Fruit fly (Drosophila melanogaster): ENCODE measurements around the gene CG10077.

DNA sequence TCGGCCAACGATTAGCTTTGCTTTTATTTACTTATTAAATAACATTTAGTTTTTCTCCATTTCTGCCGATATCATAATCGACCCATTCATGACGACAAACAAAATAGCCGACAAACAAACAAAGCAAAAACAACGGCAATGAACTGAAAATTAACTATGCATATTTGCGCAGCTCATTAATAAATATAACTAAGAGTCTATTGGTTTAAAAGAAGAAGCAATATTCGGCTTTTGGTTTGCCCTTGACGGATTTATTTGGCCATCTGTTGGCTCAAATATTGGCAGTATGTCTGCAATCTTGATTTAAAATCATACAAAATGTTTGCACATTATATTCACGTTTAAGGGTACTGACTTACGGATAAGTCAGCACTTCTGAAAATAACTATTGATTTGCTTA lies 44.3 kb upstream of the CG10077 start:
- TF ChIP-seq EcR (GFP tag; optimal IDR thresholded peaks at IDR 0.05) = no peak
- no peak for TF ChIP-seq psq (optimal IDR thresholded peaks at IDR 0.05)

Data from whole organism.